Worm (Caenorhabditis elegans) whole organism, L1 larva: ENCODE results near the gene EEED8.13.
A peak's percentile ranks its signal among the peaks of the same experiment; 100 is the strongest.

Source experiments
- C34B4.2 ChIP-seq: sonication (generic microtip); optimal IDR thresholded peaks from 2 replicates; lab custom pipeline; 2017; ENCODE audit warnings: mild to moderate bottlenecking, missing genetic modification characterization, missing compliant biosample characterization
- F16B12.6 ChIP-seq: fragments of 150-350 bp; optimal IDR thresholded peaks from 2 replicates; lab custom pipeline; 2014; ENCODE audit warnings: missing biosample characterization, missing genetic modification characterization
- aha-1 ChIP-seq: fragments of 150-350 bp; optimal IDR thresholded peaks from 2 replicates; lab custom pipeline; 2014; ENCODE audit warnings: missing biosample characterization, missing genetic modification characterization
- aly-2 ChIP-seq: fragments of 150-350 bp; optimal IDR thresholded peaks from 2 replicates; lab custom pipeline; 2014; ENCODE audit warnings: missing biosample characterization, missing genetic modification characterization
- ama-1 ChIP-seq: fragments of 150-350 bp; optimal IDR thresholded peaks from 2 replicates; lab custom pipeline; 2014
- blmp-1 ChIP-seq: fragments of 150-350 bp; optimal IDR thresholded peaks from 2 replicates; lab custom pipeline; 2014; ENCODE audit warnings: missing biosample characterization, missing genetic modification characterization
- ceh-8 ChIP-seq: fragments of 200-800 bp; sonication (Bioruptor generic); optimal IDR thresholded peaks from 2 replicates; lab custom pipeline; 2018; ENCODE audit warnings: mild to moderate bottlenecking, missing genetic modification characterization, moderate library complexity, missing compliant biosample characterization
- ceh-82 ChIP-seq, 3 experiments: fragments of 150-350 bp in 1 of 3; sonication (generic microtip) in 2 of 3; optimal IDR thresholded peaks; 2 replicates each; lab custom pipeline; 2014 to 2017; ENCODE audit warnings: missing biosample characterization in 3 of 3, missing genetic modification characterization in 3 of 3
- dpl-1 ChIP-seq, 3 experiments: fragments of 150-350 bp in 2 of 3; sonication (generic microtip) in 1 of 3; optimal IDR thresholded peaks; 2 replicates each; lab custom pipeline; 2014 to 2017; ENCODE audit warnings: missing biosample characterization in 3 of 3, missing genetic modification characterization in 3 of 3, missing genetic modification reagents in 3 of 3
- efl-1 ChIP-seq, 4 experiments: fragments of 150-350 bp; optimal IDR thresholded peaks in 3 of 4; peaks in 1 of 4; 1 replicate in 1 of 4; 2 replicates in 3 of 4; lab custom pipeline; 2014; ENCODE audit warnings: missing biosample characterization in 2 of 4, missing genetic modification characterization in 2 of 4, missing genetic modification reagents in 2 of 4
- efl-3 ChIP-seq: fragments of 200-800 bp; sonication (Bioruptor generic); optimal IDR thresholded peaks from 2 replicates; lab custom pipeline; 2018; ENCODE audit warnings: mild to moderate bottlenecking, missing genetic modification characterization, missing compliant biosample characterization
- egl-27 ChIP-seq, 2 experiments: fragments of 150-350 bp in 1 of 2; sonication (generic microtip); optimal IDR thresholded peaks; 3 replicates each; lab custom pipeline; 2017 to 2018; ENCODE audit warnings: missing biosample characterization in 2 of 2, missing genetic modification characterization in 2 of 2, missing genetic modification reagents in 2 of 2
- elt-3 ChIP-seq, 6 experiments: fragments of 150-350 bp in 1 of 6; sonication (generic microtip); optimal IDR thresholded peaks; 2 replicates each; lab custom pipeline; 2017 to 2018; ENCODE audit warnings: missing biosample characterization in 6 of 6, missing genetic modification characterization in 6 of 6, inconsistent platforms in 1 of 6
- fkh-10 ChIP-seq: sonication (generic microtip); optimal IDR thresholded peaks from 2 replicates; lab custom pipeline; 2017; ENCODE audit warnings: missing biosample characterization, missing genetic modification reagents, missing genetic modification characterization
- fkh-4 ChIP-seq: sonication (generic microtip); optimal IDR thresholded peaks from 2 replicates; lab custom pipeline; 2016; ENCODE audit warnings: missing compliant biosample characterization, missing genetic modification characterization, borderline replicate concordance
- hpl-2 ChIP-seq: fragments of 150-350 bp; optimal IDR thresholded peaks from 2 replicates; lab custom pipeline; 2014; ENCODE audit warnings: missing biosample characterization, missing genetic modification reagents, missing genetic modification characterization
- irx-1 ChIP-seq: sonication (generic microtip); optimal IDR thresholded peaks from 2 replicates; lab custom pipeline; 2016; ENCODE audit warnings: missing genetic modification characterization, missing compliant biosample characterization
- lin-14 ChIP-seq: fragments of 200-800 bp; sonication (Bioruptor generic); optimal IDR thresholded peaks from 2 replicates; lab custom pipeline; 2018; ENCODE audit warnings: mild to moderate bottlenecking, missing genetic modification characterization, moderate library complexity, missing compliant biosample characterization
- mab-9 ChIP-seq: fragments of 200-800 bp; sonication (Bioruptor generic); IDR thresholded peaks from 2 replicates; pipeline ENCODE4 v1.3.6; 2022; ENCODE audit warnings: missing genetic modification reagents, missing genetic modification characterization, missing compliant biosample characterization
- mep-1 ChIP-seq: fragments of 150-350 bp; optimal IDR thresholded peaks from 2 replicates; lab custom pipeline; 2014; ENCODE audit warnings: missing biosample characterization, missing genetic modification characterization
- nhr-11 ChIP-seq: fragments of 150-350 bp; optimal IDR thresholded peaks from 2 replicates; lab custom pipeline; 2014; ENCODE audit warnings: missing biosample characterization, missing genetic modification characterization
- nhr-19 ChIP-seq: fragments of 200-800 bp; sonication (Bioruptor generic); conservative IDR thresholded peaks from 2 replicates; pipeline ENCODE4 v1.3.6; 2022; ENCODE audit warnings: missing genetic modification characterization, missing compliant biosample characterization
- nhr-71 ChIP-seq: sonication (generic microtip); optimal IDR thresholded peaks from 2 replicates; lab custom pipeline; 2016; ENCODE audit warnings: mild to moderate bottlenecking, missing genetic modification characterization, moderate library complexity, missing compliant biosample characterization
- nhr-85 ChIP-seq: sonication (generic microtip); peaks from one replicate; lab custom pipeline; 2016; ENCODE audit warnings: missing genetic modification characterization, inconsistent platforms, missing compliant biosample characterization
- pag-3 ChIP-seq: sonication (generic microtip); optimal IDR thresholded peaks from 2 replicates; lab custom pipeline; 2017; ENCODE audit warnings: missing genetic modification characterization, mild to moderate bottlenecking, missing compliant biosample characterization, antibody characterized with exemption, borderline replicate concordance; ENCODE audit not compliant: insufficient read depth
- pqm-1 ChIP-seq: sonication (generic microtip); optimal IDR thresholded peaks from 3 replicates; lab custom pipeline; 2017; ENCODE audit warnings: missing biosample characterization, missing genetic modification characterization
- rnt-1 ChIP-seq: sonication (generic microtip); optimal IDR thresholded peaks from 2 replicates; lab custom pipeline; 2016; ENCODE audit warnings: mild to moderate bottlenecking, missing genetic modification characterization, moderate library complexity, missing compliant biosample characterization
- snu-23 ChIP-seq: sonication (generic microtip); optimal IDR thresholded peaks from 2 replicates; lab custom pipeline; 2016; ENCODE audit warnings: missing genetic modification characterization, missing compliant biosample characterization
- sup-37 ChIP-seq: fragments of 200-800 bp; sonication (Bioruptor generic); optimal IDR thresholded peaks from 2 replicates; lab custom pipeline; 2018; ENCODE audit warnings: mild to moderate bottlenecking, missing genetic modification characterization, missing compliant biosample characterization
- swsn-7 ChIP-seq: sonication (generic microtip); optimal IDR thresholded peaks from 2 replicates; lab custom pipeline; 2016; ENCODE audit warnings: missing genetic modification characterization, missing compliant biosample characterization
- tbx-2 ChIP-seq: sonication (generic microtip); optimal IDR thresholded peaks from 2 replicates; lab custom pipeline; 2016; ENCODE audit warnings: missing genetic modification characterization, missing compliant biosample characterization
- tlp-1 ChIP-seq: fragments of 150-350 bp; optimal IDR thresholded peaks from 2 replicates; lab custom pipeline; 2014; ENCODE audit warnings: missing biosample characterization, missing genetic modification characterization
- unc-130 ChIP-seq: fragments of 150-350 bp; optimal IDR thresholded peaks from 2 replicates; lab custom pipeline; 2017; ENCODE audit warnings: missing biosample characterization, missing genetic modification characterization, inconsistent platforms
- unc-86 ChIP-seq: sonication (generic microtip); optimal IDR thresholded peaks from 2 replicates; lab custom pipeline; 2016; ENCODE audit warnings: missing genetic modification characterization, missing compliant biosample characterization
- unc-98 ChIP-seq: fragments of 200-800 bp; sonication (Bioruptor generic); IDR thresholded peaks from 2 replicates; pipeline ENCODE4 v1.3.6; 2022; ENCODE audit warnings: missing genetic modification characterization, missing compliant biosample characterization
- vab-15 ChIP-seq: sonication (generic microtip); optimal IDR thresholded peaks from 2 replicates; lab custom pipeline; 2017; ENCODE audit warnings: missing genotype, mild to moderate bottlenecking, missing genetic modification characterization, missing compliant biosample characterization
- zip-4 ChIP-seq: fragments of 200-800 bp; sonication (Bioruptor generic); optimal IDR thresholded peaks from 2 replicates; lab custom pipeline; 2018; ENCODE audit warnings: mild to moderate bottlenecking, missing genetic modification characterization, moderate library complexity, missing compliant biosample characterization
- ztf-4 ChIP-seq: fragments of 150-350 bp; optimal IDR thresholded peaks from 2 replicates; lab custom pipeline; 2014; ENCODE audit warnings: missing biosample characterization, missing genetic modification characterization

EEED8.13 gene

DNA sequence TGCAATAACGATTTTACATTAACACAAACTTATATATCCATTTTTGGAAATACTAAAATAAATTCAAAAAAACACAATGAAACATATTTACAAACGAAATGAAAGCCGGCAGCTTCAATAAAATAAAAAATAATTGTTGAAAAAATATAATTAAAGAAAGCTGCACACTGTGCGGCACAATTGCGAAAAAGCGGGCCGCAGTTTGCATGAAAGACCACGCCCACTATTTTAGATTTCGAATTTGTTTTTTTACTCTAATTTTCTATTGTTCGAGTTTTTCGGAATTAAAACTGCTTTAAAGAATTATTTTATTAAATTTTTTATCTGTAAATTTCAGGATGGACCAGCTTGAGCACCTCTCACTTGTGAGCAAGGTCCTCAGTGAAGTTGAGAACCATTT is 13.2 kb downstream of the EEED8.13 start, which contains the start of gene mog-5 (continued):
- TF ChIP-seq pag-3 (tag; lab: Kevin White, UChicago) = no peak
- no peak for TF ChIP-seq fkh-4 (tag; lab: Kevin White, UChicago)
- TF ChIP-seq snu-23 (GFP tag; lab: Kevin White, UChicago) = peak; percentile 32
- no peak for TF ChIP-seq ceh-8 (GFP tag; lab: Kevin White, UChicago)
- TF ChIP-seq nhr-19 (GFP tag; lab: Robert Waterston, UW) = 0 out of 2 replicates have a peak, but pooled peaks have one; percentile 10
- no peak for TF ChIP-seq unc-86 (tag; lab: Kevin White, UChicago)
- TF ChIP-seq aha-1 (tag; lab: Kevin White, UChicago) = no peak
- no peak for TF ChIP-seq nhr-85 (tag; lab: Kevin White, UChicago)
- TF ChIP-seq pqm-1 (tag; lab: Kevin White, UChicago) = no peak
- peak; percentile 25 for TF ChIP-seq swsn-7
- TF ChIP-seq nhr-71 (tag; lab: Kevin White, UChicago) = peak; percentile 35
- no peak for TF ChIP-seq nhr-11 (tag; lab: Kevin White, UChicago)
- no peak for TF ChIP-seq unc-98 (GFP tag; lab: Robert Waterston, UW)
- no peak for TF ChIP-seq mep-1 (tag; lab: Kevin White, UChicago)

- TF ChIP-seq efl-1 (optimal IDR thresholded peaks at IDR 0.05; lab: Kevin White, UChicago) (no peak), efl-1 (GFP tag; optimal IDR thresholded peaks at IDR 0.05 in 1 of 2; lab: Kevin White, UChicago) (peak in 1 of 2 experiments; percentile 87), elt-3 (tag; optimal IDR thresholded peaks at IDR 0.05; lab: Kevin White, UChicago) (peak in 1 of 6 experiments; percentile 39), unc-98 (GFP tag; lab: Robert Waterston, UW) (no peak)
- TF ChIP-seq, all 84 proteins: peak for 2
Observed at ce11 chrII:5398779-5399178, 13.6 kb downstream of the EEED8.13 start, which contains the start of gene fbxl-3. TSS of gene fbxl-3 (minus strand) at chrII:5398902.

- TF ChIP-seq irx-1 = no peak
- TF ChIP-seq tlp-1 = no peak
- TF ChIP-seq nhr-85 (tag; lab: Kevin White, UChicago) = no peak
- no peak for TF ChIP-seq dpl-1 (GFP tag; optimal IDR thresholded peaks at IDR 0.05; lab: Kevin White, UChicago)
- no peak for TF ChIP-seq ceh-82 (tag; optimal IDR thresholded peaks at IDR 0.05; lab: Kevin White, UChicago)
- TF ChIP-seq ama-1 = no peak
- no peak for TF ChIP-seq pag-3 (tag; lab: Kevin White, UChicago)
- no peak for TF ChIP-seq efl-3
- no peak for TF ChIP-seq snu-23 (GFP tag; lab: Kevin White, UChicago)
- no peak for TF ChIP-seq vab-15 (tag; lab: Kevin White, UChicago)
- TF ChIP-seq F16B12.6 (tag; lab: Kevin White, UChicago) = no peak
- TF ChIP-seq C34B4.2 (tag; lab: Kevin White, UChicago) = no peak
- no peak for TF ChIP-seq aly-2 (tag; lab: Kevin White, UChicago)
- TF ChIP-seq aha-1 (tag; lab: Kevin White, UChicago) = no peak
- TF ChIP-seq egl-27 (tag; optimal IDR thresholded peaks at IDR 0.05; lab: Kevin White, UChicago) = no peak
- TF ChIP-seq fkh-10 (GFP tag; lab: Kevin White, UChicago) = no peak
- TF ChIP-seq sup-37 (GFP tag; lab: Kevin White, UChicago) = no peak
- no peak for TF ChIP-seq rnt-1
- no peak for TF ChIP-seq zip-4 (GFP tag; lab: Kevin White, UChicago)
- TF ChIP-seq ztf-4 = no peak
Observed at ce11 chrII:5395594-5395993, 16.8 kb downstream of the EEED8.13 start, which contains the start of gene pink-1. TSS of gene pink-1 (minus strand) at chrII:5395694.

- TF ChIP-seq lin-14 (GFP tag; lab: Kevin White, UChicago) = no peak
- TF ChIP-seq ceh-82 (tag; optimal IDR thresholded peaks at IDR 0.05; lab: Kevin White, UChicago) = no peak
- TF ChIP-seq tbx-2 (tag; lab: Kevin White, UChicago) = no peak
- TF ChIP-seq mab-9 (GFP tag; lab: Robert Waterston, UW) = no peak
- no peak for TF ChIP-seq snu-23 (GFP tag; lab: Kevin White, UChicago)
- TF ChIP-seq zip-4 (GFP tag; lab: Kevin White, UChicago) = no peak
- TF ChIP-seq hpl-2 (GFP tag; lab: Kevin White, UChicago) = no peak
- no peak for TF ChIP-seq blmp-1 (tag; lab: Kevin White, UChicago)
- TF ChIP-seq aha-1 (tag; lab: Kevin White, UChicago) = no peak
- no peak for TF ChIP-seq irx-1
- no peak for TF ChIP-seq unc-130 (tag; lab: Kevin White, UChicago)
Observed at ce11 chrII:5393090-5393489, 19.3 kb downstream of the EEED8.13 start, which contains the start of gene brap-2. TSS of gene brap-2 (minus strand) at chrII:5393190.
